Worm (Caenorhabditis elegans) whole organism, mixed stage, embryonic: ENCODE measurements around the gene T03F6.4.

Experiments
- mep-1 ChIP-seq: fragments of 150-350 bp; optimal IDR thresholded peaks from 2 replicates; lab custom pipeline; 2017; ENCODE audit warnings: missing biosample characterization, missing genetic modification reagents, missing genetic modification characterization, inconsistent platforms
- nhr-237 ChIP-seq: fragments of 150-350 bp; optimal IDR thresholded peaks from 2 replicates; lab custom pipeline; 2014; ENCODE audit warnings: missing biosample characterization, missing genetic modification characterization

- TF ChIP-seq nhr-237 (tag; lab: Kevin White, UChicago), result no peak
- no peak for TF ChIP-seq mep-1
Measured at ce11 chrIII:13347782-13348327, 38.1 kb upstream of the T03F6.4 start.
